Worm (Caenorhabditis elegans): ENCODE results near the gene C29G2.3.
"Not testable (repeated sequence)": the region's sequence is repeated elsewhere in the genome, so short reads cannot be mapped to it uniquely, and the experiment has no call there.

DNA sequence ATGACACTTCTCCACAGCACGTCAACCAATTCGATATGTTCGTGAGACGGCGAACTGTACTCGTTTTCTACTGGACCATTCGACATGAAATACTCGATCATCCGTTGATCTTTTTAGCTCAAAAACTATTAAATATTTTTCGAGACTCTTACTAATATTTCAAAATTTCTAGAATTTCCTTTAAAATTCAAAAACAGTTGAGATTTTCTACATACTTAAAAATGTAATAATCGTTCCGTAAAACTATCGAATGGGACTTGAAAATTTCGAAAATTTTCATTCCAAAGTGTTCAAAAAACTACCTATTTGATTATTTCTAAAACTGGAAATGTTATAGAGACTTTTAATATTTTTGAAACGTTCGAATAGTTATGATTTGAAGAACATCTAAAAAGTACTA is 44.7 kb downstream of the C29G2.3 start, which contains the start of gene sknr-1:
- TF ChIP-seq him-1, dao-5, W03F9.2 (tag; optimal IDR thresholded peaks at IDR 0.05): not testable (repeated sequence)
